Worm (Caenorhabditis elegans): Measurements from ENCODE around the gene iff-2.

The iff-2 gene

DNA sequence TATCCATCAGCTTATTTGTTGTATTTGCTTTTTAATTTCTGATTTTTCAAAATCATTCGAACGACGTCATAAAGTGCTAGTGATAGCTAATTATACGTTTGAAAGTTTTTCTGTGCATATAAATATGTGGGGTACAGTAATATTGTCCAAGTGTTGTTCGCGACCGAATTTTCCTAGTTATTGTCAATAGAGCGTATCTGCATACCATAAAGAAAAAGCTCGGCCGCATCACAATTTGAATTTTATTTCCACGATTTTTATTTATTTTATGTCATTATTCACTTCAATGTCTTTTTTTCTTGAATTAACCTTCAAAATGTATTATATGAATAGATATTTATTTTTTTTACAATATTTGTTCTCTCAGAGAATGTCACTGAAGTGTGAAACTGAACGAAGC lies 44.4 kb downstream of the iff-2 start, which contains the start of gene rnh-2 (continued):
- TF ChIP-seq lin-35 (GFP tag; optimal IDR thresholded peaks at IDR 0.05), result peak in 1 of 3 experiments; percentile 58
- TF ChIP-seq lin-26 (GFP tag; IDR thresholded peaks at IDR 0.05), result no peak
- peak; percentile 89 for TF ChIP-seq lsl-1 (GFP tag; optimal IDR thresholded peaks at IDR 0.05)
- no peak for TF ChIP-seq madf-3 (GFP tag; IDR thresholded peaks at IDR 0.05)
- TF ChIP-seq T26A5.8 (tag; optimal IDR thresholded peaks at IDR 0.05), result no peak
- peak; percentile 63 for TF ChIP-seq ceh-27 (GFP tag; optimal IDR thresholded peaks at IDR 0.05)
- no peak for TF ChIP-seq bed-2 (GFP tag; IDR thresholded peaks at IDR 0.05)
- no peak for TF ChIP-seq F57A8.1 (GFP tag; optimal IDR thresholded peaks at IDR 0.05)
- TF ChIP-seq snpc-1.1 (tag; optimal IDR thresholded peaks at IDR 0.05; ENCODE audit: insufficient read depth), result no peak
- no peak for TF ChIP-seq dpl-1 (GFP tag; optimal IDR thresholded peaks at IDR 0.05)
- TF ChIP-seq F10E7.11 (tag; optimal IDR thresholded peaks at IDR 0.05), result no peak
- TF ChIP-seq attf-5 (GFP tag; optimal IDR thresholded peaks at IDR 0.05), result peak; percentile 87
- TF ChIP-seq Y53G8AR.9 (GFP tag; conservative IDR thresholded peaks at IDR 0.05), result no peak
- TF ChIP-seq F52B5.7 (tag; optimal IDR thresholded peaks at IDR 0.05), result no peak
- TF ChIP-seq F39B2.1 (GFP tag; IDR thresholded peaks at IDR 0.05), result no peak
- no peak for TF ChIP-seq egrh-3 (GFP tag; IDR thresholded peaks at IDR 0.05)
- TF ChIP-seq Y79H2A.3 (GFP tag; conservative IDR thresholded peaks at IDR 0.05), result no peak
- peak; percentile 44; the same call in 1 of the 2 replicates for TF ChIP-seq Y67H2A.10 (GFP tag; conservative IDR thresholded peaks at IDR 0.05)
- peak; percentile 80 for TF ChIP-seq madf-8 (GFP tag; conservative IDR thresholded peaks at IDR 0.05)
- peak; percentile 78 for TF ChIP-seq him-1 (tag; optimal IDR thresholded peaks at IDR 0.05)
- no peak for TF ChIP-seq cebp-1 (GFP tag; IDR thresholded peaks at IDR 0.05)
- peak; percentile 50 for TF ChIP-seq cebp-1 (tag; optimal IDR thresholded peaks at IDR 0.05)
- TF ChIP-seq ceh-79 (tag; optimal IDR thresholded peaks at IDR 0.05), result no peak
- 0 out of 2 replicates have a peak, but pooled peaks have one; percentile 37 for TF ChIP-seq ztf-28 (GFP tag; IDR thresholded peaks at IDR 0.05)
- TF ChIP-seq tbp1 (GFP tag; optimal IDR thresholded peaks at IDR 0.05), result peak; percentile 55
- TF ChIP-seq Y95B8A.8 (GFP tag; IDR thresholded peaks at IDR 0.05), result 0 out of 2 replicates have a peak, but pooled peaks have one; percentile 14
- 0 out of 2 replicates have a peak, but pooled peaks have one; percentile 34 for TF ChIP-seq aptf-2 (GFP tag; conservative IDR thresholded peaks at IDR 0.05)
- peak; percentile 72; the same call in 1 of the 2 replicates for TF ChIP-seq ztf-25 (GFP tag; IDR thresholded peaks at IDR 0.05)
- peak; percentile 84 for TF ChIP-seq ZK185.1 (tag; optimal IDR thresholded peaks at IDR 0.05; ENCODE audit: poor library complexity, severe bottlenecking)
- TF ChIP-seq akir-1 (GFP tag; optimal IDR thresholded peaks at IDR 0.05), result no peak
- no peak for TF ChIP-seq let-526 (GFP tag; IDR thresholded peaks at IDR 0.05)
- peak; percentile 76 for TF ChIP-seq lin-54 (GFP tag; optimal IDR thresholded peaks at IDR 0.05)
- TF ChIP-seq unc-130 (GFP tag; optimal IDR thresholded peaks at IDR 0.05), result peak; percentile 88
- no peak for TF ChIP-seq Y53F4B.3 (GFP tag; IDR thresholded peaks at IDR 0.05)
- TF ChIP-seq ceh-58 (GFP tag; IDR thresholded peaks at IDR 0.05), result no peak
- no peak for TF ChIP-seq zfh-2 (GFP tag; conservative IDR thresholded peaks at IDR 0.05)
- no peak for TF ChIP-seq lsy-27 (tag; optimal IDR thresholded peaks at IDR 0.05; ENCODE audit: borderline replicate concordance, insufficient read depth)
- TF ChIP-seq ceh-91 (GFP tag; IDR thresholded peaks at IDR 0.05), result peak; percentile 68
- TF ChIP-seq sea-2 (GFP tag; IDR thresholded peaks at IDR 0.05), result no peak
- TF ChIP-seq dox-1 (GFP tag; IDR thresholded peaks at IDR 0.05), result peak; percentile 84
- peak; percentile 67 for TF ChIP-seq pbrm-1 (GFP tag; IDR thresholded peaks at IDR 0.05)
- no peak for TF ChIP-seq unc-62 (GFP tag; optimal IDR thresholded peaks at IDR 0.05)
- TF ChIP-seq lin-40 (tag; optimal IDR thresholded peaks at IDR 0.05), result peak; percentile 36
- no peak for TF ChIP-seq F22D6.2 (tag; optimal IDR thresholded peaks at IDR 0.05)
- peak; percentile 53 for TF ChIP-seq snpc-1.3 (tag; optimal IDR thresholded peaks at IDR 0.05; ENCODE audit: insufficient read depth)
- TF ChIP-seq bed-1 (GFP tag; IDR thresholded peaks at IDR 0.05), result no peak
- TF ChIP-seq B0019.2 (GFP tag; conservative IDR thresholded peaks at IDR 0.05), result peak; percentile 70; the same call in 1 of the 2 replicates
- no peak for TF ChIP-seq nhr-90 (tag; optimal IDR thresholded peaks at IDR 0.05)
